Worm (Caenorhabditis elegans) whole organism, young adult: ENCODE measurements around the gene F56F10.1.
"Not testable (repeated sequence)": the region's sequence is repeated elsewhere in the genome, so short reads cannot be mapped to it uniquely, and the experiment has no call there.

Experiments
- B0019.2 ChIP-seq: fragments of 200-800 bp; sonication (Bioruptor generic); conservative IDR thresholded peaks from 2 replicates; pipeline ENCODE4 v1.3.6; 2022; ENCODE audit warnings: missing genetic modification reagents, missing genetic modification characterization, missing compliant biosample characterization
- F22D6.2 ChIP-seq: sonication (generic microtip); optimal IDR thresholded peaks from 2 replicates; lab custom pipeline; 2016; ENCODE audit warnings: mild to moderate bottlenecking, missing genetic modification characterization, missing compliant biosample characterization
- F23B12.7 ChIP-seq: sonication (generic microtip); optimal IDR thresholded peaks from 2 replicates; lab custom pipeline; 2017; ENCODE audit warnings: missing genetic modification characterization, mild to moderate bottlenecking, missing compliant biosample characterization, antibody characterized with exemption, moderate library complexity; ENCODE audit not compliant: insufficient read depth
- F33H1.4 ChIP-seq: fragments of 200-800 bp; sonication (Bioruptor generic); IDR thresholded peaks from 2 replicates; pipeline ENCODE4 v1.3.6; 2022; ENCODE audit warnings: missing genetic modification reagents, missing genetic modification characterization, missing compliant biosample characterization
- F37B4.10 ChIP-seq: fragments of 200-800 bp; sonication (Bioruptor generic); IDR thresholded peaks from 2 replicates; pipeline ENCODE4 v1.3.6; 2022; ENCODE audit warnings: missing genetic modification characterization, missing compliant biosample characterization
- Y53F4B.3 ChIP-seq: fragments of 200-800 bp; sonication (Bioruptor generic); IDR thresholded peaks from 2 replicates; pipeline ENCODE4 v1.3.6; 2022; ENCODE audit warnings: missing genetic modification reagents, missing genetic modification characterization, missing compliant biosample characterization
- Y56A3A.18 ChIP-seq: fragments of 200-800 bp; sonication (Bioruptor generic); IDR thresholded peaks from 2 replicates; pipeline ENCODE4 v1.3.6; 2022; ENCODE audit warnings: missing genetic modification reagents, missing genetic modification characterization, missing compliant biosample characterization
- aptf-2 ChIP-seq: fragments of 200-800 bp; sonication (Bioruptor generic); conservative IDR thresholded peaks from 2 replicates; pipeline ENCODE4 v1.3.6; 2022; ENCODE audit warnings: missing genetic modification reagents, missing genetic modification characterization, missing compliant biosample characterization
- bed-1 ChIP-seq: fragments of 200-800 bp; sonication (Bioruptor generic); IDR thresholded peaks from 2 replicates; pipeline ENCODE4 v1.3.6; 2022; ENCODE audit warnings: missing genetic modification reagents, missing genetic modification characterization, missing compliant biosample characterization
- ceh-27 ChIP-seq: fragments of 200-800 bp; sonication (Bioruptor generic); optimal IDR thresholded peaks from 2 replicates; lab custom pipeline; 2018; ENCODE audit warnings: mild to moderate bottlenecking, missing genetic modification characterization, moderate library complexity, missing compliant biosample characterization
- ceh-79 ChIP-seq: sonication (generic microtip); optimal IDR thresholded peaks from 2 replicates; lab custom pipeline; 2017; ENCODE audit warnings: mild to moderate bottlenecking, missing genetic modification characterization, missing compliant biosample characterization
- ceh-91 ChIP-seq: fragments of 200-800 bp; sonication (Bioruptor generic); IDR thresholded peaks from 2 replicates; pipeline ENCODE4 v1.3.6; 2022; ENCODE audit warnings: missing genetic modification reagents, missing genetic modification characterization, missing compliant biosample characterization
- dox-1 ChIP-seq: fragments of 200-800 bp; sonication (Bioruptor generic); IDR thresholded peaks from 2 replicates; pipeline ENCODE4 v1.3.6; 2022; ENCODE audit warnings: missing genetic modification reagents, missing genetic modification characterization, missing compliant biosample characterization
- dpl-1 ChIP-seq: fragments of 150-350 bp; optimal IDR thresholded peaks from 2 replicates; lab custom pipeline; 2014; ENCODE audit warnings: missing biosample characterization, missing genetic modification reagents, missing genetic modification characterization
- egl-18 ChIP-seq: fragments of 200-800 bp; sonication (Bioruptor generic); IDR thresholded peaks from 2 replicates; pipeline ENCODE4 v1.3.6; 2022; ENCODE audit warnings: missing genetic modification reagents, missing genetic modification characterization, missing compliant biosample characterization
- hlh-26 ChIP-seq: fragments of 200-800 bp; sonication (Bioruptor generic); conservative IDR thresholded peaks from 2 replicates; pipeline ENCODE4 v1.3.6; 2022; ENCODE audit warnings: missing genetic modification reagents, missing genetic modification characterization, missing compliant biosample characterization
- hmg-1.2 ChIP-seq: fragments of 200-800 bp; sonication (Bioruptor generic); IDR thresholded peaks from 2 replicates; pipeline ENCODE4 v1.3.6; 2022; ENCODE audit warnings: missing genetic modification reagents, missing genetic modification characterization, missing compliant biosample characterization
- hrde-1 ChIP-seq: sonication (generic microtip); optimal IDR thresholded peaks from 2 replicates; lab custom pipeline; 2016; ENCODE audit warnings: missing genetic modification characterization, mild to moderate bottlenecking, missing compliant biosample characterization, moderate library complexity, missing genotype, missing genetic modification reagents, borderline replicate concordance
- lin-40 ChIP-seq: sonication (generic microtip); optimal IDR thresholded peaks from 2 replicates; lab custom pipeline; 2016; ENCODE audit warnings: missing genetic modification characterization, mild to moderate bottlenecking, missing compliant biosample characterization, missing genotype, missing genetic modification reagents
- lsy-27 ChIP-seq: sonication (generic microtip); optimal IDR thresholded peaks from 2 replicates; lab custom pipeline; 2017; ENCODE audit warnings: missing genetic modification characterization, mild to moderate bottlenecking, missing compliant biosample characterization, antibody characterized with exemption, missing genotype, borderline replicate concordance; ENCODE audit not compliant: insufficient read depth
- madf-10 ChIP-seq: sonication (generic microtip); optimal IDR thresholded peaks from 2 replicates; lab custom pipeline; 2016; ENCODE audit warnings: mild to moderate bottlenecking, missing genetic modification characterization, missing compliant biosample characterization
- madf-3 ChIP-seq: fragments of 200-800 bp; sonication (Bioruptor generic); IDR thresholded peaks from 2 replicates; pipeline ENCODE4 v1.3.6; 2022; ENCODE audit warnings: missing genetic modification reagents, missing genetic modification characterization, missing compliant biosample characterization
- madf-6 ChIP-seq: fragments of 200-800 bp; sonication (Bioruptor generic); IDR thresholded peaks from 2 replicates; pipeline ENCODE4 v1.3.6; 2022; ENCODE audit warnings: missing genetic modification reagents, missing genetic modification characterization, missing compliant biosample characterization
- snpc-1.1 ChIP-seq: sonication (generic microtip); optimal IDR thresholded peaks from 2 replicates; lab custom pipeline; 2017; ENCODE audit warnings: missing genetic modification characterization, mild to moderate bottlenecking, missing compliant biosample characterization, antibody characterized with exemption, moderate library complexity, missing genotype, missing genetic modification reagents; ENCODE audit not compliant: insufficient read depth
- snpc-4 ChIP-seq, 5 experiments: fragments of 150-350 bp in 1 of 5; sonication (generic microtip) in 4 of 5; optimal IDR thresholded peaks; 2 replicates each; lab custom pipeline; 2014 to 2018; ENCODE audit warnings: missing genetic modification characterization in 5 of 5, missing biosample characterization in 3 of 5, antibody characterized with exemption in 2 of 5, mild to moderate bottlenecking in 2 of 5, missing compliant biosample characterization in 2 of 5, missing genotype in 2 of 5, moderate library complexity in 2 of 5, missing genetic modification reagents in 1 of 5
- tlf-1 ChIP-seq: fragments of 200-800 bp; sonication (Bioruptor generic); optimal IDR thresholded peaks from 2 replicates; lab custom pipeline; 2018; ENCODE audit warnings: mild to moderate bottlenecking, missing genetic modification characterization, missing compliant biosample characterization
- unc-62 ChIP-seq: fragments of 150-350 bp; optimal IDR thresholded peaks from 2 replicates; lab custom pipeline; 2014; ENCODE audit warnings: missing biosample characterization, missing genetic modification reagents, missing genetic modification characterization
- xnd-1 ChIP-seq: sonication (generic microtip); optimal IDR thresholded peaks from 2 replicates; lab custom pipeline; 2016; ENCODE audit warnings: missing genotype, missing genetic modification reagents, missing genetic modification characterization, missing compliant biosample characterization
- ztf-22 ChIP-seq: fragments of 200-800 bp; sonication (Bioruptor generic); optimal IDR thresholded peaks from 2 replicates; lab custom pipeline; 2018; ENCODE audit warnings: mild to moderate bottlenecking, missing genetic modification characterization, moderate library complexity, missing compliant biosample characterization
- ztf-25 ChIP-seq: fragments of 200-800 bp; sonication (Bioruptor generic); IDR thresholded peaks from 2 replicates; pipeline ENCODE4 v1.3.6; 2022; ENCODE audit warnings: missing genetic modification reagents, missing genetic modification characterization, missing compliant biosample characterization

Gene F56F10.1

ce11 chrX:880367-880766 is 8.0 kb downstream of the F56F10.1 start, which contains the start of gene ZC13.2 (continued):
- TF ChIP-seq ceh-79 (tag; lab: Kevin White, UChicago) = no peak

DNA sequence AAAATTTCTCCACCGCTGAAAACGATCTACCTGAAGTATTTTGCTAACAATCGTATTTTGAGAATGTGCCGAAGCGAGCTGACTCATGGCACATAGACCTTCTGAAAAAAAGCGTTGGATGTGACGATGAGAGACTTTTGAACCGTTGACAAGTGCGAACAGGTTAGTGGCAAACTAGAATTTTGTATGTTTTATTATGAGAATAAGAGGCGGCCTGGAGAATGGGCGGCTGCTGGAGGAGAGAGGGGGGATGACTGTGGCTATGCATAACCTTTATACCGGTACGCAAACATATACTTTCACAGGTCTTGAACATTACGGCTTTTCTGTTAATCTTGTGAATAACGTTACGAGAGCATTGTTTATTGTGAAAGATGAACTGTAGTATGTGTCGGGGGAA is 15.9 kb downstream of the F56F10.1 start, which contains the start of gene mam-1:
mam-1 (minus strand) TSS at position 101 of the 400 bp plus-strand sequence.
- TF ChIP-seq dpl-1 (GFP tag; lab: Kevin White, UChicago) (no peak), ceh-91 (GFP tag; lab: Robert Waterston, UW) (no peak), lsy-27 (no peak), madf-10 (tag; lab: Kevin White, UChicago) (no peak), hmg-1.2 (GFP tag; lab: Robert Waterston, UW) (no peak), snpc-1.1 (no peak), egl-18 (GFP tag; lab: Robert Waterston, UW) (no peak), unc-62 (GFP tag; lab: Kevin White, UChicago) (no peak), bed-1 (GFP tag; lab: Robert Waterston, UW) (no peak), F22D6.2 (no peak), hlh-26 (GFP tag; lab: Robert Waterston, UW) (no peak), madf-3 (no peak), madf-6 (GFP tag; lab: Robert Waterston, UW) (no peak), tlf-1 (no peak), aptf-2 (GFP tag; lab: Robert Waterston, UW) (no peak), ztf-25 (GFP tag; lab: Robert Waterston, UW) (no peak), hrde-1 (no peak), F37B4.10 (GFP tag; lab: Robert Waterston, UW) (no peak), xnd-1 (no peak)

ce11 chrX:892537-892936 is 20.1 kb downstream of the F56F10.1 start:
- TF ChIP-seq F37B4.10 (GFP tag; lab: Robert Waterston, UW) (0 out of 2 replicates have a peak, but pooled peaks have one; percentile 76), snpc-4 (tag; optimal IDR thresholded peaks at IDR 0.05; lab: Kevin White, UChicago) (peak in 1 of 4 experiments; percentile 83)
- TF ChIP-seq snpc-4 (GFP tag; optimal IDR thresholded peaks at IDR 0.05; lab: Kevin White, UChicago) = not testable (repeated sequence)

DNA sequence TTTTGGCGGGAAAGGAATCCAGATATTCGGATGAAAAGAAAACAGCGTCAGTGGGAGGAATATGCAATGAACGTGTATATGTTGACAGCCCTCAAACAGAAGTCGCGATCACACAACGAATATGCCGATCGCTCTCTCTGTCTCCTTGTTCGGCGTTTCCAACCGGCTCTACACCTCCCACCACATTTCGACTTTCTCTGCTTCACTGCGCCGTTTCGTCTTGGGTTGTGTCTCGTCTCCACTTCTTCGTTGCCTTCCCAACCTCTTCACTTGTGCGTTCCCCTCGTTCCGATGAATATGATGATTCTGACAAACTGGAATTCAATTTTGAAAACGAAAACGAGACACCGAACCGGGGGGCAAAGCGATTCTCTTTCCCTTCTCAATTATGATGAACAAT is 25.5 kb downstream of the F56F10.1 start, which contains the start of gene mab-7:
mab-7 (minus strand) TSS at position 101 of the 400 bp plus-strand sequence.
- TF ChIP-seq dpl-1 (GFP tag; lab: Kevin White, UChicago) (no peak), F23B12.7 (tag; lab: Kevin White, UChicago) (no peak), B0019.2 (GFP tag; lab: Robert Waterston, UW) (no peak), Y56A3A.18 (GFP tag; lab: Robert Waterston, UW) (no peak), dox-1 (GFP tag; lab: Robert Waterston, UW) (no peak), F33H1.4 (GFP tag; lab: Robert Waterston, UW) (no peak)

DNA sequence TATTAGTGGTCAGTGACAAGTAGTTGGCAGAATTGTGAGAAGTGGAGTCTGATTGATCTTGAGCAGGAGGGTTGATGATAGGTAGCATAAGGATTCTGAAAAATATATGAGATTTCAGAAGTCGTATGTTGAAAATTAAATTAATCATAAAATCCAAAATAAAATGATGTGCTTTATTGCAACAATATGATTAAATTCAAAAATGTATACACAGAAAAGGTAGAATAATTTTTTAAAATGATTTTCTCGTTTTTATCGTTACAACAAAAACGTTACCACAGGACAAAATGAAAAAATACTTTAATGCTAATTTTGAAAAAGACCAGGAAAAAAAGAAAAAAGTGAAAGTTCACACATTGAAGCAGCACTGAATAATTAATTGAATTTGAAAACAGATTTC is 30.1 kb downstream of the F56F10.1 start, which contains the start of gene ZC13.10:
ZC13.10 (minus strand) TSS at position 101 of the 400 bp plus-strand sequence.
- TF ChIP-seq F23B12.7 (tag; lab: Kevin White, UChicago) (no peak), Y53F4B.3 (GFP tag; lab: Robert Waterston, UW) (no peak), dox-1 (GFP tag; lab: Robert Waterston, UW) (no peak), F37B4.10 (GFP tag; lab: Robert Waterston, UW) (no peak), madf-10 (tag; lab: Kevin White, UChicago) (no peak), lin-40 (no peak), ceh-27 (GFP tag; lab: Kevin White, UChicago) (no peak), ztf-22 (GFP tag; lab: Kevin White, UChicago) (no peak), snpc-4 (GFP tag; optimal IDR thresholded peaks at IDR 0.05; lab: Kevin White, UChicago) (no peak), snpc-4 (tag; optimal IDR thresholded peaks at IDR 0.05; lab: Kevin White, UChicago) (no peak)
- TF ChIP-seq, all 124 proteins: peak for 0
